Fruit fly (Drosophila melanogaster): ENCODE measurements around the gene CG9286.

DNA sequence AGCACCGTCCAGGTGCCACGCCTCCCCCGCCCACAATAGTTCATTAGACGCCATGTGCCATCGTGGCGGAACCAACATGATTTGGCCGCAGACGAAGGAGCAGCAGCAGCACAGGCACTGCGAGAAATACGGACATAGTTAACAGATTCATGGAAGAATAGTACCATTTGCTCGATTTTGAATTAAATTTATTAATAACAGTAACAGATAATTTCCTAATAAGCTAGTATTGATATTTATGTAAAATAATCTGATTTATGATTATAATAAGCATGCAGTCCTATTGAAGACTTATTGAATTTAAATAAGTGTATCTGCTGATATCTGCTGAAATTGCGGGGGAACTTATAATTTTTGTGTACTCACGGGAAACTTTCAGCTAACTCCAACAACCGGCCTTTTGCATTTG, 16.5 kb downstream of the CG9286 start:
- TF ChIP-seq psq (optimal IDR thresholded peaks at IDR 0.05) (no peak), CG8478 (optimal IDR thresholded peaks at IDR 0.05) (no peak), pan (optimal IDR thresholded peaks at IDR 0.05) (no peak), EcR (GFP tag; optimal IDR thresholded peaks at IDR 0.05) (no peak), usp (GFP tag; optimal IDR thresholded peaks at IDR 0.05) (no peak)
